In the genomic region with DNA sequence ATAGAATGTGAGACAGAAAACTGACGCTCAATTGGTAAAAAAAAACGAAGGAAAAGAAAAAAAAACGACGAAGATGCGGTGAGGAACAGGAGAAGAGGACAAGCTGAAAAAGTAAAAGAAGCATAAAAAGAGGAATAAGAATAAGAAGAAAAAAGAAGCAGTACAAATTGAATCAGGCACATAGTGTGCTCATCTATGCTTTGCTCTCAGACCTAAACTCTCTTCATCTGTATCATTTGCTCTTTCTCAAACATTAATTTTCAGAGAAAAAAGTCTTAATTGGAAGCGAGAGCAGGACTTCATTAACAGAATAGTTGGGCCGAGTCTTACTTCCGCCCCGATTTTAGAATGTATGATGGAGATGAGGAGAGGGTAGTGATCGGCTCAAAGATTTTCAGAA, we compare ENCODE assay signal across 6 worm cellular contexts.
TF ChIP-seq lines count a peak whose summit lies in the region.

No protein-coding gene starts in this region.

TF ChIP-seq in whole organism, L1 larva, 84 proteins besides CTCF, POLR2A, EP300 and RAD21:
- TF ChIP-seq fkh-10 (GFP tag; optimal IDR thresholded peaks at IDR 0.05; lab: Kevin White, UChicago) = peak; percentile 25
- peak; percentile 31 for TF ChIP-seq fkh-8 (tag; optimal IDR thresholded peaks at IDR 0.05; lab: Kevin White, UChicago)
- peak; percentile 62 for TF ChIP-seq ces-1 (GFP tag; optimal IDR thresholded peaks at IDR 0.05; lab: Kevin White, UChicago)
- TF ChIP-seq isw-1 (GFP tag; IDR thresholded peaks at IDR 0.05; lab: Robert Waterston, UW) = no peak
- peak in 1 of 2 experiments; percentile 2 for TF ChIP-seq lsy-2 (tag; optimal IDR thresholded peaks at IDR 0.05; lab: Kevin White, UChicago)
- TF ChIP-seq F16B12.6 (tag; optimal IDR thresholded peaks at IDR 0.05; lab: Kevin White, UChicago) = no peak
- TF ChIP-seq C16A3.4 (tag; optimal IDR thresholded peaks at IDR 0.05; lab: Kevin White, UChicago) = no peak
- peak; percentile 18 for TF ChIP-seq nhr-71 (tag; optimal IDR thresholded peaks at IDR 0.05; lab: Kevin White, UChicago)
- TF ChIP-seq nhr-12 (tag; optimal IDR thresholded peaks at IDR 0.05; lab: Kevin White, UChicago) = no peak
- peak; percentile 66 for TF ChIP-seq lin-14 (GFP tag; optimal IDR thresholded peaks at IDR 0.05; lab: Kevin White, UChicago)

TF ChIP-seq in whole organism, L2 larva, 48 proteins besides CTCF, POLR2A, EP300 and RAD21:
- no peak for TF ChIP-seq unc-55 (GFP tag; optimal IDR thresholded peaks at IDR 0.05; lab: Kevin White, UChicago)
- TF ChIP-seq sma-9 (GFP tag; optimal IDR thresholded peaks at IDR 0.05; lab: Kevin White, UChicago) = peak; percentile 21
- TF ChIP-seq sma-9 (tag; optimal IDR thresholded peaks at IDR 0.05; lab: Kevin White, UChicago) = no peak
- TF ChIP-seq mbf-1 (tag; optimal IDR thresholded peaks at IDR 0.05; lab: Kevin White, UChicago) = no peak
- peak in 1 of 2 experiments; percentile 4 for TF ChIP-seq lsy-2 (tag; optimal IDR thresholded peaks at IDR 0.05; lab: Kevin White, UChicago)
- TF ChIP-seq C34F6.9 (tag; optimal IDR thresholded peaks at IDR 0.05; lab: Kevin White, UChicago) = peak; percentile 44

TF ChIP-seq in whole organism, L3 larva, 47 proteins besides CTCF, POLR2A, EP300 and RAD21:
- no peak for TF ChIP-seq nhr-67 (tag; optimal IDR thresholded peaks at IDR 0.05; lab: Kevin White, UChicago)
- no peak for TF ChIP-seq egl-5 (tag; optimal IDR thresholded peaks at IDR 0.05; lab: Kevin White, UChicago)
- TF ChIP-seq skn-1 (tag; optimal IDR thresholded peaks at IDR 0.05; lab: Kevin White, UChicago) = peak; percentile 7
- TF ChIP-seq daf-12 (tag; optimal IDR thresholded peaks at IDR 0.05; lab: Kevin White, UChicago) = no peak
- peak; percentile 14 for TF ChIP-seq nfya-1 (tag; optimal IDR thresholded peaks at IDR 0.05; lab: Kevin White, UChicago; ENCODE audit: insufficient read depth)
- TF ChIP-seq ama-1 (optimal IDR thresholded peaks at IDR 0.05; lab: Kevin White, UChicago) = no peak
- TF ChIP-seq ztf-11 (tag; optimal IDR thresholded peaks at IDR 0.05; lab: Kevin White, UChicago) = no peak
- TF ChIP-seq ceh-16 (tag; optimal IDR thresholded peaks at IDR 0.05; lab: Kevin White, UChicago) = no peak
- no peak for TF ChIP-seq nhr-11 (tag; optimal IDR thresholded peaks at IDR 0.05; lab: Kevin White, UChicago)
- no peak for TF ChIP-seq unc-62 (GFP tag; optimal IDR thresholded peaks at IDR 0.05; lab: Kevin White, UChicago)
- TF ChIP-seq fkh-10 (GFP tag; optimal IDR thresholded peaks at IDR 0.05; lab: Kevin White, UChicago) = peak; percentile 78
- no peak for TF ChIP-seq nhr-28 (tag; optimal IDR thresholded peaks at IDR 0.05; lab: Kevin White, UChicago)

TF ChIP-seq in whole organism, L4 larva, 104 proteins besides CTCF, POLR2A, EP300 and RAD21:
- no peak for TF ChIP-seq nhr-10 (tag; optimal IDR thresholded peaks at IDR 0.05; lab: Kevin White, UChicago)
- TF ChIP-seq ceh-32 (tag; optimal IDR thresholded peaks at IDR 0.05; lab: Kevin White, UChicago; ENCODE audit: poor library complexity) = no peak
- no peak for TF ChIP-seq ztf-7 (tag; optimal IDR thresholded peaks at IDR 0.05; lab: Kevin White, UChicago)
- TF ChIP-seq ctbp-1 (GFP tag; IDR thresholded peaks at IDR 0.05; lab: Robert Waterston, UW) = 0 out of 2 replicates have a peak, but pooled peaks have one; percentile 54
- no peak for TF ChIP-seq zip-11 (GFP tag; IDR thresholded peaks at IDR 0.05; lab: Robert Waterston, UW)
- peak; percentile 77 for TF ChIP-seq ces-1 (GFP tag; optimal IDR thresholded peaks at IDR 0.05; lab: Kevin White, UChicago)
- no peak for TF ChIP-seq nhr-111 (GFP tag; optimal IDR thresholded peaks at IDR 0.05; lab: Kevin White, UChicago)
- peak; percentile 46 for TF ChIP-seq fkh-10 (GFP tag; optimal IDR thresholded peaks at IDR 0.05; lab: Kevin White, UChicago)

TF ChIP-seq in whole organism, late embryonic, 69 proteins besides CTCF, POLR2A, EP300 and RAD21:
- peak; percentile 91 for TF ChIP-seq unc-42 (tag; optimal IDR thresholded peaks at IDR 0.05; lab: Kevin White, UChicago)
- no peak for TF ChIP-seq ceh-6 (GFP tag; optimal IDR thresholded peaks at IDR 0.05; lab: Kevin White, UChicago)

TF ChIP-seq in whole organism, mixed stage, embryonic, 35 proteins besides CTCF, POLR2A, EP300 and RAD21:
- TF ChIP-seq snpc-4 (tag; optimal IDR thresholded peaks at IDR 0.05; lab: Kevin White, UChicago) = no peak
- TF ChIP-seq ces-1 (GFP tag; optimal IDR thresholded peaks at IDR 0.05; lab: Kevin White, UChicago) = peak; percentile 75
